Worm (Caenorhabditis elegans): ENCODE data around the gene F56D6.18.
"Not testable (repeated sequence)": the region's sequence is repeated elsewhere in the genome, so short reads cannot be mapped to it uniquely, and the experiment has no call there.

Gene F56D6.18

ce11 chrIV:3943003-3943402, 31.3 kb upstream of the F56D6.18 start, which contains the start of gene Y46C8AL.11:
Gene Y46C8AL.11 (plus strand): TSS chrIV:3943303.
- no peak for TF ChIP-seq sma-9 (GFP tag; optimal IDR thresholded peaks at IDR 0.05)
- TF ChIP-seq sma-9 (tag; optimal IDR thresholded peaks at IDR 0.05), result no peak
- no peak for TF ChIP-seq nhr-237 (tag; optimal IDR thresholded peaks at IDR 0.05)
- TF ChIP-seq nhr-12 (tag; optimal IDR thresholded peaks at IDR 0.05), result no peak
- no peak for TF ChIP-seq ztf-4 (tag; optimal IDR thresholded peaks at IDR 0.05)
- no peak for TF ChIP-seq nhr-21 (tag; optimal IDR thresholded peaks at IDR 0.05)
- TF ChIP-seq ceh-16 (tag; optimal IDR thresholded peaks at IDR 0.05), result no peak
- no peak for TF ChIP-seq crh-2 (tag; optimal IDR thresholded peaks at IDR 0.05)
- no peak for TF ChIP-seq unc-39 (tag; optimal IDR thresholded peaks at IDR 0.05)
- no peak for TF ChIP-seq lin-39 (tag; optimal IDR thresholded peaks at IDR 0.05)
- TF ChIP-seq nhr-129 (tag; optimal IDR thresholded peaks at IDR 0.05), result no peak
- no peak for TF ChIP-seq gmeb-1 (tag; optimal IDR thresholded peaks at IDR 0.05)
- TF ChIP-seq egl-27 (tag; optimal IDR thresholded peaks at IDR 0.05), result no peak
- no peak for TF ChIP-seq fos-1 (tag; optimal IDR thresholded peaks at IDR 0.05)
- no peak for TF ChIP-seq nhr-25 (tag; optimal IDR thresholded peaks at IDR 0.05)
- no peak for TF ChIP-seq R02D3.7 (tag; optimal IDR thresholded peaks at IDR 0.05)
- no peak for TF ChIP-seq nhr-10 (tag; optimal IDR thresholded peaks at IDR 0.05)
- no peak for TF ChIP-seq F13H6.1 (tag; optimal IDR thresholded peaks at IDR 0.05)
- TF ChIP-seq snpc-4 (tag; optimal IDR thresholded peaks at IDR 0.05), result no peak

- TF ChIP-seq ztf-11 (tag; optimal IDR thresholded peaks at IDR 0.05) (no peak), peb-1 (tag; optimal IDR thresholded peaks at IDR 0.05) (no peak), alr-1 (tag; optimal IDR thresholded peaks at IDR 0.05) (no peak), nhr-23 (tag; optimal IDR thresholded peaks at IDR 0.05) (no peak), nhr-21 (tag; optimal IDR thresholded peaks at IDR 0.05) (no peak), nhr-6 (tag; optimal IDR thresholded peaks at IDR 0.05) (no peak), ceh-16 (tag; optimal IDR thresholded peaks at IDR 0.05) (no peak), blmp-1 (tag; optimal IDR thresholded peaks at IDR 0.05; ENCODE audit: insufficient read depth) (no peak), mbf-1 (tag; optimal IDR thresholded peaks at IDR 0.05) (no peak), ztf-1 (GFP tag; conservative IDR thresholded peaks at IDR 0.05) (no peak), ztf-4 (tag; optimal IDR thresholded peaks at IDR 0.05) (no peak), Y55F3AM.14 (GFP tag; optimal IDR thresholded peaks at IDR 0.05) (no peak), nhr-12 (tag; optimal IDR thresholded peaks at IDR 0.05) (no peak), sem-4 (tag; optimal IDR thresholded peaks at IDR 0.05) (no peak), lsy-2 (tag; optimal IDR thresholded peaks at IDR 0.05) (no peak), dmd-4 (tag; optimal IDR thresholded peaks at IDR 0.05) (no peak), R02D3.7 (tag; optimal IDR thresholded peaks at IDR 0.05) (no peak), sma-3 (GFP tag; optimal IDR thresholded peaks at IDR 0.05) (no peak)
These were observed 30.0 kb upstream of the F56D6.18 start, which contains the start of gene clec-174 for ce11 chrIV:3941658-3942328. Gene clec-174 (minus strand): TSS chrIV:3941708.

- TF ChIP-seq snpc-4 (tag; optimal IDR thresholded peaks at IDR 0.05), result no peak
- no peak for TF ChIP-seq crh-2 (tag; optimal IDR thresholded peaks at IDR 0.05)
- no peak for TF ChIP-seq nhr-129 (tag; optimal IDR thresholded peaks at IDR 0.05)
- TF ChIP-seq mbf-1 (tag; optimal IDR thresholded peaks at IDR 0.05), result no peak
- TF ChIP-seq lin-13 (GFP tag; optimal IDR thresholded peaks at IDR 0.05), result no peak
- no peak for TF ChIP-seq ceh-16 (tag; optimal IDR thresholded peaks at IDR 0.05)
- TF ChIP-seq unc-55 (GFP tag; optimal IDR thresholded peaks at IDR 0.05), result no peak
- no peak for TF ChIP-seq blmp-1 (tag; optimal IDR thresholded peaks at IDR 0.05; ENCODE audit: insufficient read depth)
- no peak for TF ChIP-seq lsy-2 (tag; optimal IDR thresholded peaks at IDR 0.05)
- no peak for TF ChIP-seq ZK546.5 (tag; optimal IDR thresholded peaks at IDR 0.05)
- TF ChIP-seq alr-1 (tag; optimal IDR thresholded peaks at IDR 0.05), result no peak
- no peak for TF ChIP-seq sma-3 (GFP tag; optimal IDR thresholded peaks at IDR 0.05)
- TF ChIP-seq F13H6.1 (tag; optimal IDR thresholded peaks at IDR 0.05), result no peak
- TF ChIP-seq R02D3.7 (tag; optimal IDR thresholded peaks at IDR 0.05), result no peak
- no peak for TF ChIP-seq ama-1 (optimal IDR thresholded peaks at IDR 0.05)
These were observed 25.3 kb upstream of the F56D6.18 start, which contains the start of gene clec-71 for ce11 chrIV:3937097-3937496. Gene clec-71 (plus strand): TSS chrIV:3937458.

ce11 chrIV:3932408-3932807, 20.7 kb upstream of the F56D6.18 start, which contains the start of gene clec-70:
Gene clec-70 (plus strand): TSS chrIV:3932708.
- TF ChIP-seq snpc-4, lin-11, nhr-12 (tag; optimal IDR thresholded peaks at IDR 0.05): not testable (repeated sequence)

Measured in whole organism, L2 larva.